Fruit fly (Drosophila melanogaster): ENCODE data around the gene CG4907.

CG4907 gene

dm6 chr3R:22745432-22745831, 34.9 kb upstream of the CG4907 start, which contains the start of the genes vret and HP1c (continued):
- TF ChIP-seq CG1529 (GFP tag; optimal IDR thresholded peaks at IDR 0.05) = no peak
- TF ChIP-seq CG6854 (GFP tag; optimal IDR thresholded peaks at IDR 0.05) = no peak
- TF ChIP-seq CG7271 (tag; optimal IDR thresholded peaks at IDR 0.05) = no peak
- TF ChIP-seq Opbp (GFP tag; IDR thresholded peaks at IDR 0.05; ENCODE audit: partially characterized antibody) = peak; percentile 46; the same call in 1 of the 3 replicates
- no peak for TF ChIP-seq B-H2 (GFP tag; optimal IDR thresholded peaks at IDR 0.05)
- TF ChIP-seq so (GFP tag; IDR thresholded peaks at IDR 0.05) = no peak
- TF ChIP-seq trem (tag; optimal IDR thresholded peaks at IDR 0.05) = peak; percentile 53
- TF ChIP-seq HHEX (GFP tag; optimal IDR thresholded peaks at IDR 0.05) = no peak
- no peak for TF ChIP-seq TFAM (GFP tag; optimal IDR thresholded peaks at IDR 0.05)
- no peak for TF ChIP-seq shn (GFP tag; optimal IDR thresholded peaks at IDR 0.05)
- no peak for TF ChIP-seq Jarid2 (GFP tag; optimal IDR thresholded peaks at IDR 0.05)
- TF ChIP-seq crp (GFP tag; optimal IDR thresholded peaks at IDR 0.05) = peak in 1 of 2 experiments; percentile 52
- no peak for TF ChIP-seq CG13624 (GFP tag; optimal IDR thresholded peaks at IDR 0.05)
- TF ChIP-seq HmgZ (tag; optimal IDR thresholded peaks at IDR 0.05) = peak; percentile 32
- no peak for TF ChIP-seq ara (GFP tag; IDR thresholded peaks at IDR 0.05)
- no peak for TF ChIP-seq disco-r (GFP tag; optimal IDR thresholded peaks at IDR 0.05)
- no peak for TF ChIP-seq CG9437 (GFP tag; optimal IDR thresholded peaks at IDR 0.05)
- TF ChIP-seq CG5245 (GFP tag; optimal IDR thresholded peaks at IDR 0.05) = no peak
- TF ChIP-seq Max (GFP tag; optimal IDR thresholded peaks at IDR 0.05) = no peak
- TF ChIP-seq CG10462 (GFP tag; optimal IDR thresholded peaks at IDR 0.05) = no peak
- no peak for TF ChIP-seq CG9932 (GFP tag; IDR thresholded peaks at IDR 0.05)
- TF ChIP-seq mirr (GFP tag; optimal IDR thresholded peaks at IDR 0.05) = no peak
- peak; percentile 59 for TF ChIP-seq CG3847 (GFP tag; IDR thresholded peaks at IDR 0.05)
- no peak for TF ChIP-seq gce (GFP tag; IDR thresholded peaks at IDR 0.05)
- no peak for TF ChIP-seq CG12104 (GFP tag; optimal IDR thresholded peaks at IDR 0.05)
- no peak for TF ChIP-seq CG9215 (GFP tag; IDR thresholded peaks at IDR 0.05)
- TF ChIP-seq CG11723 (GFP tag; optimal IDR thresholded peaks at IDR 0.05) = no peak
- no peak for TF ChIP-seq dysf (GFP tag; IDR thresholded peaks at IDR 0.05)
- no peak for TF ChIP-seq CG15601 (tag; optimal IDR thresholded peaks at IDR 0.05)
- no peak for TF ChIP-seq Side (GFP tag; optimal IDR thresholded peaks at IDR 0.05)
- no peak for TF ChIP-seq inv (GFP tag; IDR thresholded peaks at IDR 0.05; ENCODE audit: partially characterized antibody)
- TF ChIP-seq br (optimal IDR thresholded peaks at IDR 0.05) = no peak
- TF ChIP-seq Dp (GFP tag; optimal IDR thresholded peaks at IDR 0.05) = peak; percentile 85
- no peak for TF ChIP-seq Drgx (GFP tag; IDR thresholded peaks at IDR 0.05)
- no peak for TF ChIP-seq CG3281 (GFP tag; optimal IDR thresholded peaks at IDR 0.05)
- no peak for TF ChIP-seq ash1 (GFP tag; optimal IDR thresholded peaks at IDR 0.05)
- TF ChIP-seq E2f1 (GFP tag; IDR thresholded peaks at IDR 0.05) = no peak
- TF ChIP-seq CG15696 (tag; optimal IDR thresholded peaks at IDR 0.05) = no peak
- no peak for TF ChIP-seq H15 (GFP tag; IDR thresholded peaks at IDR 0.05)
- TF ChIP-seq CG10267 (tag; optimal IDR thresholded peaks at IDR 0.05) = no peak
- peak; percentile 34 for TF ChIP-seq Ets97D (GFP tag; optimal IDR thresholded peaks at IDR 0.05)
- no peak for TF ChIP-seq Hr3 (GFP tag; optimal IDR thresholded peaks at IDR 0.05)
- TF ChIP-seq ewg (GFP tag; optimal IDR thresholded peaks at IDR 0.05) = no peak
- no peak for TF ChIP-seq CG12219 (GFP tag; optimal IDR thresholded peaks at IDR 0.05)
- no peak for TF ChIP-seq CG4730 (GFP tag; IDR thresholded peaks at IDR 0.05)
- no peak for TF ChIP-seq hkb (optimal IDR thresholded peaks at IDR 0.05)
- TF ChIP-seq hkb (GFP tag; IDR thresholded peaks at IDR 0.05) = no peak
- no peak for TF ChIP-seq vnd (GFP tag; IDR thresholded peaks at IDR 0.05; ENCODE audit: partially characterized antibody)
- peak; percentile 76 for TF ChIP-seq Med (GFP tag)
- TF ChIP-seq CG42726 (GFP tag; IDR thresholded peaks at IDR 0.05; ENCODE audit: partially characterized antibody) = no peak
- no peak for TF ChIP-seq CG8924 (tag; optimal IDR thresholded peaks at IDR 0.05)
- TF ChIP-seq sisA (GFP tag; IDR thresholded peaks at IDR 0.05) = no peak
- no peak for TF ChIP-seq fru (optimal IDR thresholded peaks at IDR 0.05)

All from whole organism, embryonic.